Worm (Caenorhabditis elegans) whole organism, L4/young adult: ENCODE measurements around the gene mab-21.

ENCODE experiments used
- W03F9.2 ChIP-seq: fragments of 150-350 bp; optimal IDR thresholded peaks from 2 replicates; lab custom pipeline; 2014; ENCODE audit warnings: missing biosample characterization, missing genetic modification characterization
- him-1 ChIP-seq: sonication (generic microtip); optimal IDR thresholded peaks from 2 replicates; lab custom pipeline; 2016; ENCODE audit warnings: missing genotype, missing genetic modification reagents, missing genetic modification characterization, missing compliant biosample characterization

DNA sequence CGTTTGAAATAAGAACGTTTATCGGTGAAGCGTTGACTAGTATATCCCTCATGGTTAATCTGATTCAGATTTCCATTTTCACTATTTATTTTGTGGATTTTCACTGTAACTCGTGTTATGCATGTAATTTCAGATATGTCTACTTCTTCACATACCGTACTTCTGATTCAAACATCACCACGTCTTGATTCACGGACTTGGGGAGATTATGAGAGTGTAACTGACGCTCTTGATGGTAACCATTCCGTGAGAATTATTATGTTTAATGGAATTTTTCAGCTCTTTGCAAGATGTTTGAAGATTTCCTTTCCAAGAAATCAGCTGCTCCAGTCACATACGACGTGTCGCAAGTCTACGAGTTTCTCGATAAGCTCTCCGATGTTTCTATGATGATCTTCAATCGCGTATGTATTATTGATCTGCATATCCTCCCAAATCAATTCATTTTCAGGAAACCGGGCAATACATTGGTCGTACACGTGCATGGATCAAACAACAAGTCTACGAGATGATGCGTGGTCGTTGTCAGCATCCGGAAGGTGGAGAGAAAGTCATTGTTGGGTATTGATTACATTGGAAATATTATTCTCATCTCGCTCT lies 7.4 kb upstream of the mab-21 start, which contains the start of gene erh-2:
- TF ChIP-seq him-1 (tag; lab: Kevin White, UChicago) (no peak), W03F9.2 (tag; lab: Kevin White, UChicago) (no peak)
